Worm (Caenorhabditis elegans) whole organism, young adult: ENCODE data around the gene D2024.18.

Experiments used
- F57A8.1 ChIP-seq: fragments of 200-800 bp; sonication (Bioruptor generic); optimal IDR thresholded peaks from 2 replicates; lab custom pipeline; 2018; ENCODE audit warnings: mild to moderate bottlenecking, missing genetic modification characterization, moderate library complexity, missing compliant biosample characterization
- K11D2.4 ChIP-seq: fragments of 200-800 bp; sonication (Bioruptor generic); IDR thresholded peaks from 2 replicates; pipeline ENCODE4 v1.3.6; 2022; ENCODE audit warnings: missing genetic modification reagents, missing genetic modification characterization, missing compliant biosample characterization
- ama-1 ChIP-seq, 3 experiments: fragments of 150-350 bp in 1 of 3; sonication (generic microtip) in 2 of 3; optimal IDR thresholded peaks; 2 replicates each; lab custom pipeline; 2014 to 2018; ENCODE audit warnings: missing biosample characterization in 2 of 3, missing genetic modification characterization in 2 of 3, missing genetic modification reagents in 2 of 3
- gei-17 ChIP-seq: fragments of 200-800 bp; sonication (Bioruptor generic); optimal IDR thresholded peaks from 2 replicates; lab custom pipeline; 2018; ENCODE audit warnings: mild to moderate bottlenecking, missing genetic modification characterization, missing compliant biosample characterization
- let-526 ChIP-seq: fragments of 200-800 bp; sonication (Bioruptor generic); IDR thresholded peaks from 2 replicates; pipeline ENCODE4 v1.3.6; 2022; ENCODE audit warnings: missing genetic modification reagents, missing genetic modification characterization, missing compliant biosample characterization
- lin-35 ChIP-seq, 3 experiments: fragments of 150-350 bp in 2 of 3; sonication (generic microtip) in 1 of 3; optimal IDR thresholded peaks; 2 replicates each; lab custom pipeline; 2014 to 2018; ENCODE audit warnings: missing biosample characterization in 3 of 3, missing genetic modification characterization in 3 of 3, missing genetic modification reagents in 3 of 3
- madf-6 ChIP-seq: fragments of 200-800 bp; sonication (Bioruptor generic); IDR thresholded peaks from 2 replicates; pipeline ENCODE4 v1.3.6; 2022; ENCODE audit warnings: missing genetic modification reagents, missing genetic modification characterization, missing compliant biosample characterization
- pbrm-1 ChIP-seq: fragments of 200-800 bp; sonication (Bioruptor generic); IDR thresholded peaks from 2 replicates; pipeline ENCODE4 v1.3.6; 2022; ENCODE audit warnings: missing genetic modification reagents, missing genetic modification characterization, missing compliant biosample characterization
- tbp1 ChIP-seq: fragments of 200-800 bp; sonication (Bioruptor generic); optimal IDR thresholded peaks from 2 replicates; lab custom pipeline; 2018; ENCODE audit warnings: mild to moderate bottlenecking, missing genetic modification characterization, missing compliant biosample characterization
- unc-62 ChIP-seq: fragments of 150-350 bp; optimal IDR thresholded peaks from 2 replicates; lab custom pipeline; 2014; ENCODE audit warnings: missing biosample characterization, missing genetic modification reagents, missing genetic modification characterization
- ztf-18 ChIP-seq: sonication (generic microtip); optimal IDR thresholded peaks from 2 replicates; lab custom pipeline; 2016; ENCODE audit warnings: missing genotype, mild to moderate bottlenecking, missing genetic modification characterization, missing compliant biosample characterization

DNA sequence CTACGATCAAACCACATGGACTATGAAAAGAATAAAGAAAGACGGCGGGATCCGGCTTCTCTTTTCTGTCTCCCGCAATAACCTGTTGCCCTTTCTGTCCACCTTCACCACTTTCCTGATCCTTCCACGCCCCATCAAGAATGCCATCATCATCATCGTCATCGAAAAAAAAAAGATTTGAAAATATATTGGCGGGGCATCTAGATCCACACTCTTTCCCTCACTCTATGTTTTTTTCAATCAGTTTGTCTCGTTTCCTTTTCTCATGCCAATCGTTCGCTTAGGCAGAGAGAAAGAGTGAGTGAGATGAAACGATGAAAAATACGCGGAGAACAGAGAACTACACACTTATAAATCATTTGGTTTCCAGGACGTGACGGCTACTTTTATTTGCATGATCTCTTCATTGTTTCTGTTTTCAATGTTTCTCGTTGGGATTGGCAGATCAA is 16.7 kb upstream of the D2024.18 start:
- TF ChIP-seq F57A8.1 (GFP tag; lab: Kevin White, UChicago) (no peak), gei-17 (no peak), lin-35 (GFP tag; optimal IDR thresholded peaks at IDR 0.05; lab: Kevin White, UChicago) (no peak), ama-1 (optimal IDR thresholded peaks at IDR 0.05; lab: Kevin White, UChicago) (no peak), ama-1 (GFP tag; optimal IDR thresholded peaks at IDR 0.05; lab: Kevin White, UChicago) (no peak), madf-6 (GFP tag; lab: Robert Waterston, UW) (no peak), K11D2.4 (GFP tag; lab: Robert Waterston, UW) (0 out of 2 replicates have a peak, but pooled peaks have one; percentile 30), let-526 (GFP tag; lab: Robert Waterston, UW) (no peak), tbp1 (GFP tag; lab: Kevin White, UChicago) (no peak), ztf-18 (no peak), unc-62 (GFP tag; lab: Kevin White, UChicago) (no peak), pbrm-1 (no peak)
